Fruit fly (Drosophila melanogaster) whole organism, embryonic: ENCODE measurements around the gene xmas.
A peak's percentile ranks its signal among the peaks of the same experiment; 100 is the strongest.

Source experiments
- CG10979 ChIP-seq: fragments of 200-800 bp; sonication (Bioruptor generic); optimal IDR thresholded peaks from 2 replicates; lab custom pipeline; 2018; ENCODE audit warnings: missing biosample characterization, mild to moderate bottlenecking, missing genetic modification characterization, moderate library complexity
- CG12104 ChIP-seq: fragments of 200-800 bp; sonication (Bioruptor generic); optimal IDR thresholded peaks from 3 replicates; lab custom pipeline; 2016; ENCODE audit warnings: missing biosample characterization, missing genetic modification characterization
- CG1233 ChIP-seq: fragments of 200-800 bp; sonication (Bioruptor generic); optimal IDR thresholded peaks from 4 replicates; lab custom pipeline; 2018; ENCODE audit warnings: missing biosample characterization, mild to moderate bottlenecking, missing genetic modification characterization
- CG14965 ChIP-seq: fragments of 200-800 bp; sonication (Bioruptor generic); optimal IDR thresholded peaks from 2 replicates; lab custom pipeline; 2016; ENCODE audit warnings: missing biosample characterization, missing genetic modification characterization, borderline replicate concordance
- CG15073 ChIP-seq: fragments of 200-800 bp; sonication (Bioruptor generic); optimal IDR thresholded peaks from 2 replicates; lab custom pipeline; 2016; ENCODE audit warnings: missing biosample characterization, missing genetic modification characterization
- CG17328 ChIP-seq: fragments of 200-800 bp; sonication (Bioruptor generic); IDR thresholded peaks from 2 replicates; pipeline ENCODE4 v1.3.6; 2022; ENCODE audit warnings: missing biosample characterization, missing genetic modification characterization
- CG2129 ChIP-seq: fragments of 200-800 bp; sonication (Bioruptor generic); IDR thresholded peaks from 2 replicates; pipeline ENCODE4 v1.3.6; 2022; ENCODE audit warnings: missing biosample characterization, missing genetic modification characterization; ENCODE audit not compliant: partially characterized antibody
- CG32532 ChIP-seq: fragments of 200-800 bp; sonication (Bioruptor generic); IDR thresholded peaks from 2 replicates; pipeline ENCODE4 v1.3.6; 2022; ENCODE audit warnings: missing biosample characterization, missing genetic modification characterization
- CG4424 ChIP-seq: fragments of 200-800 bp; sonication (Bioruptor generic); optimal IDR thresholded peaks from 3 replicates; lab custom pipeline; 2016; ENCODE audit warnings: missing biosample characterization, missing genetic modification characterization
- CG6175 ChIP-seq: fragments of 200-800 bp; sonication (Bioruptor generic); IDR thresholded peaks from 3 replicates; pipeline ENCODE4 v1.3.6; 2022; ENCODE audit warnings: missing biosample characterization, missing genetic modification characterization
- CG6254 ChIP-seq: fragments of 200-800 bp; sonication (Bioruptor generic); optimal IDR thresholded peaks from 3 replicates; lab custom pipeline; 2017; ENCODE audit warnings: mild to moderate bottlenecking, missing biosample characterization, missing genetic modification reagents, missing genetic modification characterization
- CG6683 ChIP-seq: fragments of 200-800 bp; sonication (Bioruptor generic); optimal IDR thresholded peaks from 2 replicates; lab custom pipeline; 2017; ENCODE audit warnings: missing biosample characterization, mild to moderate bottlenecking, missing genetic modification characterization, missing genetic modification reagents
- CG6854 ChIP-seq: fragments of 200-800 bp; sonication (Bioruptor generic); optimal IDR thresholded peaks from 3 replicates; lab custom pipeline; 2017; ENCODE audit warnings: missing biosample characterization, mild to moderate bottlenecking, missing genetic modification characterization
- CG7556 ChIP-seq: fragments of 200-800 bp; sonication (Bioruptor generic); optimal IDR thresholded peaks from 2 replicates; lab custom pipeline; 2017; ENCODE audit warnings: missing biosample characterization, mild to moderate bottlenecking, missing genetic modification characterization
- CG8290 ChIP-seq, 3 experiments: fragments of 200-800 bp; sonication (Bioruptor generic); optimal IDR thresholded peaks; 2 replicates each; lab custom pipeline; 2016 to 2019; ENCODE audit warnings: missing biosample characterization in 3 of 3, missing genetic modification characterization in 3 of 3, mild to moderate bottlenecking in 2 of 3, moderate library complexity in 1 of 3
- CG9797 ChIP-seq: fragments of 200-800 bp; sonication (Bioruptor generic); optimal IDR thresholded peaks from 3 replicates; lab custom pipeline; 2018; ENCODE audit warnings: missing biosample characterization, mild to moderate bottlenecking, missing genetic modification characterization
- Camta ChIP-seq: fragments of 200-800 bp; sonication (Bioruptor generic); optimal IDR thresholded peaks from 2 replicates; lab custom pipeline; 2016; ENCODE audit warnings: missing biosample characterization, missing genetic modification characterization
- Ets97D ChIP-seq: fragments of 200-800 bp; sonication (Bioruptor generic); optimal IDR thresholded peaks from 3 replicates; lab custom pipeline; 2016; ENCODE audit warnings: missing biosample characterization, missing genetic modification characterization
- Fer3 ChIP-seq: fragments of 200-800 bp; sonication (Bioruptor generic); optimal IDR thresholded peaks from 2 replicates; lab custom pipeline; 2018; ENCODE audit warnings: missing biosample characterization, mild to moderate bottlenecking, missing genetic modification characterization, moderate library complexity
- HLH4C ChIP-seq: fragments of 200-800 bp; sonication (Bioruptor generic); IDR thresholded peaks from 3 replicates; pipeline ENCODE4 v1.3.6; 2022; ENCODE audit warnings: missing biosample characterization, missing genetic modification characterization; ENCODE audit not compliant: partially characterized antibody
- NFAT ChIP-seq: fragments of 200-800 bp; sonication (Bioruptor generic); IDR thresholded peaks from 2 replicates; pipeline ENCODE4 v1.3.6; 2022; ENCODE audit warnings: missing biosample characterization, missing genetic modification characterization
- PHDP ChIP-seq: fragments of 200-800 bp; sonication (Bioruptor generic); optimal IDR thresholded peaks from 3 replicates; lab custom pipeline; 2018; ENCODE audit warnings: missing biosample characterization, mild to moderate bottlenecking, missing genetic modification characterization, moderate library complexity
- Pdp1 ChIP-seq, 2 experiments: fragments of 200-800 bp; sonication (Bioruptor generic); optimal IDR thresholded peaks; 3 replicates each; lab custom pipeline; 2016; ENCODE audit warnings: missing biosample characterization in 2 of 2, missing genetic modification characterization in 2 of 2, mild to moderate bottlenecking in 1 of 2, moderate library complexity in 1 of 2
- Sry-δ ChIP-seq: fragments of 200-800 bp; sonication (Bioruptor generic); optimal IDR thresholded peaks from 2 replicates; lab custom pipeline; 2016; ENCODE audit warnings: missing biosample characterization, missing genetic modification characterization
- Xbp1 ChIP-seq: fragments of 200-800 bp; sonication (Bioruptor generic); optimal IDR thresholded peaks from 3 replicates; lab custom pipeline; 2016; ENCODE audit warnings: missing biosample characterization, mild to moderate bottlenecking, missing genetic modification characterization
- YL-1 ChIP-seq: fragments of 200-800 bp; sonication (Bioruptor generic); optimal IDR thresholded peaks from 3 replicates; lab custom pipeline; 2017; ENCODE audit warnings: missing biosample characterization, mild to moderate bottlenecking, missing genetic modification characterization
- amos ChIP-seq: fragments of 200-800 bp; sonication (Bioruptor generic); IDR thresholded peaks from 2 replicates; pipeline ENCODE4 v1.3.6; 2022; ENCODE audit warnings: missing biosample characterization, missing genetic modification characterization; ENCODE audit not compliant: partially characterized antibody
- aop ChIP-seq: fragments of 200-800 bp; sonication (Bioruptor generic); IDR thresholded peaks from 2 replicates; pipeline ENCODE4 v1.3.6; 2022; ENCODE audit warnings: missing biosample characterization, missing genetic modification characterization
- ap ChIP-seq: fragments of 200-800 bp; sonication (Bioruptor generic); IDR thresholded peaks from 2 replicates; pipeline ENCODE4 v1.3.6; 2022; ENCODE audit warnings: missing biosample characterization, missing genetic modification characterization
- ash1 ChIP-seq: fragments of 200-800 bp; sonication (Bioruptor generic); optimal IDR thresholded peaks from 2 replicates; lab custom pipeline; 2018; ENCODE audit warnings: missing biosample characterization, mild to moderate bottlenecking, missing genetic modification characterization
- chinmo ChIP-seq: fragments of 200-800 bp; sonication (Bioruptor generic); IDR thresholded peaks from 4 replicates; pipeline ENCODE4 v1.3.6; 2022; ENCODE audit warnings: missing biosample characterization, missing genetic modification characterization; ENCODE audit not compliant: partially characterized antibody
- ci ChIP-seq: fragments of 200-800 bp; sonication (Bioruptor generic); IDR thresholded peaks from 3 replicates; pipeline ENCODE4 v1.3.6; 2022; ENCODE audit warnings: missing biosample characterization, missing genetic modification characterization
- da ChIP-seq: fragments of 200-800 bp; sonication (Bioruptor generic); optimal IDR thresholded peaks from 2 replicates; lab custom pipeline; 2016; ENCODE audit warnings: missing biosample characterization, missing genetic modification characterization
- dan ChIP-seq: fragments of 200-800 bp; sonication (Bioruptor generic); IDR thresholded peaks from 2 replicates; pipeline ENCODE4 v1.3.6; 2022; ENCODE audit warnings: missing biosample characterization, missing genetic modification characterization
- gcm2 ChIP-seq: fragments of 200-800 bp; sonication (Bioruptor generic); optimal IDR thresholded peaks from 2 replicates; lab custom pipeline; 2016; ENCODE audit warnings: missing biosample characterization, missing genetic modification characterization
- gsb ChIP-seq: fragments of 200-800 bp; sonication (Bioruptor generic); IDR thresholded peaks from 2 replicates; pipeline ENCODE4 v1.3.6; 2022; ENCODE audit warnings: missing biosample characterization, missing genetic modification characterization
- h ChIP-seq: fragments of >200 bp; optimal IDR thresholded peaks from 2 replicates; lab custom pipeline; 2017
- inv ChIP-seq: fragments of 200-800 bp; sonication (Bioruptor generic); IDR thresholded peaks from 2 replicates; pipeline ENCODE4 v1.3.6; 2022; ENCODE audit warnings: missing biosample characterization, missing genetic modification characterization; ENCODE audit not compliant: partially characterized antibody
- lmd ChIP-seq: fragments of 200-800 bp; sonication (Bioruptor generic); IDR thresholded peaks from 2 replicates; pipeline ENCODE4 v1.3.6; 2022; ENCODE audit warnings: missing biosample characterization, missing genetic modification characterization
- pb ChIP-seq: fragments of 200-800 bp; sonication (Bioruptor generic); optimal IDR thresholded peaks from 3 replicates; lab custom pipeline; 2016; ENCODE audit warnings: missing biosample characterization, missing genetic modification characterization
- pros ChIP-seq: fragments of 200-800 bp; sonication (Bioruptor generic); optimal IDR thresholded peaks from 3 replicates; lab custom pipeline; 2019; ENCODE audit warnings: missing biosample characterization, mild to moderate bottlenecking, missing genetic modification characterization, moderate library complexity
- pzg ChIP-seq: fragments of 200-800 bp; sonication (Bioruptor generic); optimal IDR thresholded peaks from 3 replicates; lab custom pipeline; 2018; ENCODE audit warnings: missing biosample characterization, mild to moderate bottlenecking, missing genetic modification characterization, moderate library complexity
- scrt ChIP-seq: fragments of 200-800 bp; sonication (Bioruptor generic); optimal IDR thresholded peaks from 2 replicates; lab custom pipeline; 2018; ENCODE audit warnings: missing biosample characterization, mild to moderate bottlenecking, missing genetic modification characterization, moderate library complexity
- seq ChIP-seq: fragments of 200-800 bp; sonication (Bioruptor generic); IDR thresholded peaks from 2 replicates; pipeline ENCODE4 v1.3.6; 2022; ENCODE audit warnings: missing biosample characterization, missing genetic modification characterization
- vvl ChIP-seq: fragments of 200-800 bp; sonication (Bioruptor generic); IDR thresholded peaks from 2 replicates; pipeline ENCODE4 v1.3.6; 2022; ENCODE audit warnings: missing biosample characterization, missing genetic modification characterization
- wor ChIP-seq: fragments of 200-800 bp; sonication (Bioruptor generic); IDR thresholded peaks from 2 replicates; pipeline ENCODE4 v1.3.6; 2022; ENCODE audit warnings: missing biosample characterization, missing genetic modification characterization
- zf30C ChIP-seq: fragments of 200-800 bp; sonication (Bioruptor generic); optimal IDR thresholded peaks from 3 replicates; lab custom pipeline; 2018; ENCODE audit warnings: missing biosample characterization, mild to moderate bottlenecking, missing genetic modification characterization

xmas gene

DNA sequence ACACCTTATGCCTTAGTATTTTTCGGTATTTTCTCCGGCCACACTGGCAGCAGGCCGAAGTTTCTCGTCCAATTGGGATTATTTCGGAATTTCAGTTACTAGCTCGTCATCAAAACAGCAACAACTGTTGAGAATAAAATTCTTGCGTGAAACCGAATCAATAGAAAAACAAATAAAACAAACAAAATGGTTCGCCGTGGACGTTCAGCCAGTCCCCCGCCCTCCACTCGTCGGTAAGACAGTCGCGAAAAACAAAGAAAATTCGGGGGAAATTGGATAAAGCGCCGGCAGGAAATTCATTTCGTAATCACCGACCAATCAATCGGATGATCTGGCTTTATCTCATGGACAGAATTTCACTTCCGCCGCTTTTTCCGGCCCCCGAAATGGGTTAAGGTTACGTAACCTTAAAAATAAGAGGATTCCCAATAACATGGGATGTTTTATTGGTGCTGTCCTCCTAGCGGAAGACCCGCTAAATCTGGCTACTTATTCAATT lies 10.1 kb downstream of the xmas start, which contains the start of gene Chchd2 (continued):
- no peak for TF ChIP-seq CG8290 (GFP tag; optimal IDR thresholded peaks at IDR 0.05; lab: Kevin White, UChicago)
- TF ChIP-seq CG8290 (tag; optimal IDR thresholded peaks at IDR 0.05; lab: Kevin White, UChicago) = no peak
- TF ChIP-seq chinmo (GFP tag; lab: Robert Waterston, UW) = 0 out of 4 replicates have a peak, but pooled peaks have one; percentile 54
- peak; percentile 11 for TF ChIP-seq Fer3 (tag; lab: Kevin White, UChicago)
- TF ChIP-seq PHDP (tag; lab: Kevin White, UChicago) = peak; percentile 22
- no peak for TF ChIP-seq CG6254 (GFP tag; lab: Kevin White, UChicago)
- peak; percentile 33 for TF ChIP-seq Ets97D (GFP tag; lab: Kevin White, UChicago)
- TF ChIP-seq HLH4C (GFP tag; lab: Robert Waterston, UW) = peak; percentile 7; the same call in 2 of the 3 replicates
- TF ChIP-seq CG9797 (GFP tag; lab: Kevin White, UChicago) = peak; percentile 11
- TF ChIP-seq CG6854 = peak; percentile 27
- TF ChIP-seq pros (GFP tag; lab: Kevin White, UChicago) = no peak
- 0 out of 3 replicates have a peak, but pooled peaks have one; percentile 41 for TF ChIP-seq ci (GFP tag; lab: Robert Waterston, UW)
- TF ChIP-seq amos = peak; percentile 32; the same call in 1 of the 2 replicates
- TF ChIP-seq YL-1 = peak; percentile 75
- peak; percentile 39 for TF ChIP-seq scrt

DNA sequence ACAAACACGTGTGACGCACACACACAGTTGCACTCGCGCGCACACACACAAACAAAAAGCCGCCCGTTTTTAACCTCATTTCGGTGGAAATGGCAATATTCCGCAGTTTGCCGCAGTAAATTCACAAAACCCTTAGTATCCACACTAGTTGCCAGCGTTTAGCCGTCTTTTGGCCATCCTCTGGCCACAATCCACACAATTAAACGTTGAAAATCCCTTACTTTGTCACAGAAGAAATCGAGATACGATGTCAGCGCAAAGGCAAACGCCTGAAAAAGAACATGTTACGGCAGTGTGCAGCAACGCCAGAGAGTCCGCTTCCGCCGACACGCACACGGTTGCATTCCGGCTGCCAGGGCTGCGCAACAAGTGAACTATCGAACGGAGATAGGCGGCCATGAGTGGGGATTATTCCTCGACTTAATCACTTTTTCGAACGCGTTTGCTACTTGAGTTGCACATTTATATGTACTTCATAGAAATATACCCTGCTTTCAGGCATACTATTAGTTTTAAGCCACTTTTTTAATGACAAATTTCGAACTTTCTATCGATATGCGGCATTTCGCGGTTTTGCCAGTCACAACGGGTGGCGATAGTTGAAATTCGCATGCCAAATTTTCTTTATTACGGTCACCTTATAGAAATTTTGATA lies 11.0 kb downstream of the xmas start, which contains the start of gene RpS5a:
Gene RpS5a, minus strand, starts transcription at position 282 of the 655 bp plus-strand sequence.
- TF ChIP-seq da (GFP tag; lab: Kevin White, UChicago) = peak; percentile 75
- no peak for TF ChIP-seq dan (GFP tag; lab: Robert Waterston, UW)
- TF ChIP-seq wor (GFP tag; lab: Robert Waterston, UW) = peak; percentile 35; the same call in 1 of the 2 replicates
- TF ChIP-seq ap (GFP tag; lab: Robert Waterston, UW) = peak; percentile 45; the same call in 1 of the 2 replicates
- TF ChIP-seq Sry-δ (GFP tag; lab: Kevin White, UChicago) = peak; percentile 77
- peak; percentile 84 for TF ChIP-seq CG12104
- no peak for TF ChIP-seq h (lab: Kevin White, UChicago)
- peak; percentile 61 for TF ChIP-seq gcm2 (GFP tag; lab: Kevin White, UChicago)
- peak; percentile 62 for TF ChIP-seq CG2129 (GFP tag; lab: Robert Waterston, UW)
- TF ChIP-seq aop (GFP tag; lab: Robert Waterston, UW) = no peak
- peak; percentile 55 for TF ChIP-seq CG14965 (GFP tag; lab: Kevin White, UChicago)
- TF ChIP-seq CG17328 (GFP tag; lab: Robert Waterston, UW) = peak; percentile 66
- peak; percentile 81 for TF ChIP-seq pb
- peak; percentile 87 for TF ChIP-seq Camta (GFP tag; lab: Kevin White, UChicago)
- peak; percentile 59; the same call in 1 of the 2 replicates for TF ChIP-seq NFAT (GFP tag; lab: Robert Waterston, UW)
- TF ChIP-seq lmd (GFP tag; lab: Robert Waterston, UW) = peak; percentile 69
- TF ChIP-seq inv (GFP tag; lab: Robert Waterston, UW) = peak; percentile 87
- peak; percentile 60 for TF ChIP-seq CG10979 (tag; lab: Kevin White, UChicago)
- peak; percentile 47; the same call in 2 of the 3 replicates for TF ChIP-seq CG6175 (GFP tag; lab: Robert Waterston, UW)
- TF ChIP-seq gsb (GFP tag; lab: Robert Waterston, UW) = no peak; the same call in 1 of the 2 replicates
- TF ChIP-seq zf30C (GFP tag; lab: Kevin White, UChicago) = peak; percentile 47
- TF ChIP-seq Ets97D (GFP tag; lab: Kevin White, UChicago) = peak; percentile 98
- TF ChIP-seq vvl (GFP tag; lab: Robert Waterston, UW) = peak; percentile 79
- peak; percentile 76 for TF ChIP-seq Fer3 (tag; lab: Kevin White, UChicago)
- TF ChIP-seq CG4424 = peak; percentile 80
- peak; percentile 74 for TF ChIP-seq pzg (GFP tag; lab: Kevin White, UChicago)
- TF ChIP-seq CG1233 (GFP tag; lab: Kevin White, UChicago) = peak; percentile 90
- peak; percentile 70 to 74 for TF ChIP-seq Pdp1 (GFP tag; optimal IDR thresholded peaks at IDR 0.05; lab: Kevin White, UChicago)
- no peak for TF ChIP-seq CG15073 (GFP tag; lab: Kevin White, UChicago)
- peak; percentile 66 for TF ChIP-seq CG6683
- TF ChIP-seq ash1 (GFP tag; lab: Kevin White, UChicago) = peak; percentile 74
- TF ChIP-seq seq (GFP tag; lab: Robert Waterston, UW) = peak; percentile 71
- peak; percentile 74 for TF ChIP-seq Xbp1
- TF ChIP-seq CG7556 (GFP tag; lab: Kevin White, UChicago) = peak; percentile 22
- peak; percentile 79 for TF ChIP-seq CG32532 (GFP tag; lab: Robert Waterston, UW)
